Fruit fly (Drosophila melanogaster) whole organism, embryonic: ENCODE results near the gene CG34427.

Source experiments
- Blimp-1 ChIP-seq: fragments of 200-800 bp; sonication (Bioruptor generic); optimal IDR thresholded peaks from 3 replicates; lab custom pipeline; 2018; ENCODE audit warnings: missing biosample characterization, missing genetic modification characterization, mild to moderate bottlenecking, moderate library complexity, missing genetic modification reagents
- CG1024 ChIP-seq: fragments of 200-800 bp; sonication (Bioruptor generic); IDR thresholded peaks from 2 replicates; pipeline ENCODE4 v1.3.6; 2022; ENCODE audit warnings: missing biosample characterization, missing genetic modification characterization
- CG10274 ChIP-seq: fragments of 200-800 bp; sonication (Bioruptor generic); optimal IDR thresholded peaks from 3 replicates; lab custom pipeline; 2017; ENCODE audit warnings: missing biosample characterization, mild to moderate bottlenecking, missing genetic modification characterization
- CG10462 ChIP-seq: fragments of 200-800 bp; sonication (Bioruptor generic); optimal IDR thresholded peaks from 2 replicates; lab custom pipeline; 2016; ENCODE audit warnings: missing biosample characterization, missing genetic modification characterization
- CG12104 ChIP-seq: fragments of 200-800 bp; sonication (Bioruptor generic); optimal IDR thresholded peaks from 3 replicates; lab custom pipeline; 2016; ENCODE audit warnings: missing biosample characterization, missing genetic modification characterization
- CG12219 ChIP-seq: fragments of 200-800 bp; sonication (Bioruptor generic); optimal IDR thresholded peaks from 3 replicates; lab custom pipeline; 2018; ENCODE audit warnings: missing biosample characterization, mild to moderate bottlenecking, missing genetic modification characterization
- CG13424 ChIP-seq: fragments of 200-800 bp; sonication (Bioruptor generic); optimal IDR thresholded peaks from 2 replicates; lab custom pipeline; 2019; ENCODE audit warnings: missing biosample characterization, mild to moderate bottlenecking, missing genetic modification characterization, moderate library complexity
- CG14710 ChIP-seq: fragments of 200-800 bp; sonication (Bioruptor generic); optimal IDR thresholded peaks from 3 replicates; lab custom pipeline; 2019; ENCODE audit warnings: missing biosample characterization, mild to moderate bottlenecking, missing genetic modification characterization, moderate library complexity
- CG15601 ChIP-seq: fragments of 200-800 bp; sonication (Bioruptor generic); optimal IDR thresholded peaks from 3 replicates; lab custom pipeline; 2019; ENCODE audit warnings: missing biosample characterization, mild to moderate bottlenecking, missing genetic modification characterization, moderate library complexity
- CG1602 ChIP-seq: fragments of 200-800 bp; sonication (Bioruptor generic); optimal IDR thresholded peaks from 3 replicates; lab custom pipeline; 2016; ENCODE audit warnings: missing biosample characterization, missing genetic modification characterization
- CG17328 ChIP-seq: fragments of 200-800 bp; sonication (Bioruptor generic); IDR thresholded peaks from 2 replicates; pipeline ENCODE4 v1.3.6; 2022; ENCODE audit warnings: missing biosample characterization, missing genetic modification characterization
- CG17359 ChIP-seq: fragments of 200-800 bp; sonication (Bioruptor generic); optimal IDR thresholded peaks from 3 replicates; lab custom pipeline; 2018; ENCODE audit warnings: missing biosample characterization, mild to moderate bottlenecking, missing genetic modification characterization, moderate library complexity
- CG18619 ChIP-seq: fragments of 200-800 bp; sonication (Bioruptor generic); optimal IDR thresholded peaks from 3 replicates; lab custom pipeline; 2017; ENCODE audit warnings: missing biosample characterization, mild to moderate bottlenecking, missing genetic modification characterization
- CG18764 ChIP-seq: fragments of 200-800 bp; sonication (Bioruptor generic); optimal IDR thresholded peaks from 3 replicates; lab custom pipeline; 2016; ENCODE audit warnings: missing biosample characterization, missing genetic modification characterization
- CG31441 ChIP-seq: fragments of 200-800 bp; sonication (Bioruptor generic); IDR thresholded peaks from 2 replicates; pipeline ENCODE4 v1.3.6; 2022; ENCODE audit warnings: missing biosample characterization, missing genetic modification characterization
- CG32532 ChIP-seq: fragments of 200-800 bp; sonication (Bioruptor generic); IDR thresholded peaks from 2 replicates; pipeline ENCODE4 v1.3.6; 2022; ENCODE audit warnings: missing biosample characterization, missing genetic modification characterization
- CG32767 ChIP-seq: fragments of 200-800 bp; sonication (Bioruptor generic); IDR thresholded peaks from 2 replicates; pipeline ENCODE4 v1.3.6; 2022; ENCODE audit warnings: missing biosample characterization, missing genetic modification characterization
- CG3407 ChIP-seq: fragments of 200-800 bp; sonication (Bioruptor generic); optimal IDR thresholded peaks from 2 replicates; lab custom pipeline; 2018; ENCODE audit warnings: missing biosample characterization, mild to moderate bottlenecking, missing genetic modification characterization
- CG3726 ChIP-seq: fragments of 200-800 bp; sonication (Bioruptor generic); IDR thresholded peaks from 3 replicates; pipeline ENCODE4, ENCODE4 v1.3.6; 2022; ENCODE audit warnings: missing biosample characterization, missing genetic modification characterization
- CG3847 ChIP-seq: fragments of 200-800 bp; sonication (Bioruptor generic); IDR thresholded peaks from 2 replicates; pipeline ENCODE4 v1.3.6; 2022; ENCODE audit warnings: missing biosample characterization, missing genetic modification characterization
- CG4328 ChIP-seq: fragments of 200-800 bp; sonication (Bioruptor generic); optimal IDR thresholded peaks from 3 replicates; lab custom pipeline; 2017; ENCODE audit warnings: missing biosample characterization, missing genetic modification reagents, missing genetic modification characterization
- CG43689 ChIP-seq: fragments of 200-800 bp; sonication (Bioruptor generic); IDR thresholded peaks from 2 replicates; pipeline ENCODE4 v1.3.6; 2022; ENCODE audit warnings: missing biosample characterization, missing genetic modification characterization
- CG4730 ChIP-seq: fragments of 200-800 bp; sonication (Bioruptor generic); IDR thresholded peaks from 2 replicates; pipeline ENCODE4 v1.3.6; 2022; ENCODE audit warnings: missing biosample characterization, missing genetic modification characterization
- CG4820 ChIP-seq: fragments of 200-800 bp; sonication (Bioruptor generic); optimal IDR thresholded peaks from 3 replicates; lab custom pipeline; 2016; ENCODE audit warnings: missing biosample characterization, missing genetic modification characterization
- CG7357 ChIP-seq: fragments of 200-800 bp; sonication (Bioruptor generic); IDR thresholded peaks from 3 replicates; pipeline ENCODE4 v1.3.6; 2022; ENCODE audit warnings: missing biosample characterization, missing genetic modification characterization
- CG7928 ChIP-seq: fragments of 200-800 bp; sonication (Bioruptor generic); optimal IDR thresholded peaks from 2 replicates; lab custom pipeline; 2017; ENCODE audit warnings: missing biosample characterization, mild to moderate bottlenecking, missing genetic modification characterization
- CG7987 ChIP-seq: fragments of 200-800 bp; sonication (Bioruptor generic); optimal IDR thresholded peaks from 2 replicates; lab custom pipeline; 2018; ENCODE audit warnings: missing biosample characterization, mild to moderate bottlenecking, missing genetic modification characterization, moderate library complexity
- CG8089 ChIP-seq: fragments of 200-800 bp; sonication (Bioruptor generic); optimal IDR thresholded peaks from 3 replicates; lab custom pipeline; 2016; ENCODE audit warnings: missing biosample characterization, missing genetic modification characterization
- CG8944 ChIP-seq: fragments of 200-800 bp; sonication (Bioruptor generic); optimal IDR thresholded peaks from 3 replicates; lab custom pipeline; 2016; ENCODE audit warnings: missing biosample characterization, missing genetic modification characterization
- CG9437 ChIP-seq: fragments of 200-800 bp; sonication (Bioruptor generic); optimal IDR thresholded peaks from 2 replicates; lab custom pipeline; 2018; ENCODE audit warnings: missing biosample characterization, mild to moderate bottlenecking, missing genetic modification characterization
- CG9609 ChIP-seq: fragments of 200-800 bp; sonication (Bioruptor generic); optimal IDR thresholded peaks from 3 replicates; lab custom pipeline; 2016; ENCODE audit warnings: missing biosample characterization, missing genetic modification characterization
- CG9932 ChIP-seq: fragments of 200-800 bp; sonication (Bioruptor generic); IDR thresholded peaks from 2 replicates; pipeline ENCODE4 v1.3.6; 2022; ENCODE audit warnings: missing biosample characterization, missing genetic modification characterization
- Chrac-16 ChIP-seq: fragments of 200-800 bp; sonication (Bioruptor generic); optimal IDR thresholded peaks from 3 replicates; lab custom pipeline; 2016; ENCODE audit warnings: missing biosample characterization, missing genetic modification characterization
- Mrtf ChIP-seq: fragments of 200-800 bp; sonication (Bioruptor generic); IDR thresholded peaks from 3 replicates; pipeline ENCODE4 v1.3.6; 2022; ENCODE audit warnings: missing biosample characterization, missing genetic modification characterization
- Oaz ChIP-seq: fragments of 200-800 bp; sonication (Bioruptor generic); IDR thresholded peaks from 2 replicates; pipeline ENCODE4 v1.3.6; 2022; ENCODE audit warnings: missing biosample characterization, missing genetic modification characterization
- Scr ChIP-seq: fragments of 200-800 bp; sonication (Bioruptor generic); IDR thresholded peaks from 2 replicates; pipeline ENCODE4 v1.3.6; 2022; ENCODE audit warnings: missing biosample characterization, missing genetic modification characterization; ENCODE audit not compliant: partially characterized antibody
- Ssrp ChIP-seq: fragments of 200-800 bp; sonication (Bioruptor generic); optimal IDR thresholded peaks from 2 replicates; lab custom pipeline; 2018; ENCODE audit warnings: missing biosample characterization, mild to moderate bottlenecking, missing genetic modification characterization, moderate library complexity
- Trl ChIP-seq, 3 experiments: fragments of >200 bp in 2 of 3; fragments of 200-800 bp in 1 of 3; sonication (Bioruptor generic) in 1 of 3; optimal IDR thresholded peaks; 2 replicates in 1 of 3; 3 replicates in 2 of 3; lab custom pipeline; 2016 to 2017; ENCODE audit warnings: missing biosample characterization in 1 of 3, missing genetic modification characterization in 1 of 3
- Xrp1 ChIP-seq: fragments of 200-800 bp; sonication (Bioruptor generic); IDR thresholded peaks from 2 replicates; pipeline ENCODE4 v1.3.6; 2022; ENCODE audit warnings: missing biosample characterization, missing genetic modification characterization
- bigmax ChIP-seq: fragments of 200-800 bp; sonication (Bioruptor generic); optimal IDR thresholded peaks from 2 replicates; lab custom pipeline; 2018; ENCODE audit warnings: missing biosample characterization, mild to moderate bottlenecking, missing genetic modification characterization
- bsh ChIP-seq, 2 experiments: fragments of 200-800 bp; sonication (Bioruptor generic); optimal IDR thresholded peaks; 2 replicates each; lab custom pipeline; 2017 to 2018; ENCODE audit warnings: mild to moderate bottlenecking in 2 of 2, missing biosample characterization in 2 of 2, missing genetic modification characterization in 2 of 2, moderate library complexity in 1 of 2
- corto ChIP-seq: fragments of 200-800 bp; sonication (Bioruptor generic); optimal IDR thresholded peaks from 2 replicates; lab custom pipeline; 2016; ENCODE audit warnings: missing biosample characterization, mild to moderate bottlenecking, missing genetic modification characterization, moderate library complexity
- lilli ChIP-seq: fragments of 200-800 bp; sonication (Bioruptor generic); optimal IDR thresholded peaks from 3 replicates; lab custom pipeline; 2016; ENCODE audit warnings: missing biosample characterization, missing genetic modification characterization
- nmo ChIP-seq: fragments of 200-800 bp; sonication (Bioruptor generic); optimal IDR thresholded peaks from 2 replicates; lab custom pipeline; 2018; ENCODE audit warnings: missing biosample characterization, mild to moderate bottlenecking, missing genetic modification characterization, moderate library complexity
- peb ChIP-seq: fragments of 200-800 bp; sonication (Bioruptor generic); IDR thresholded peaks from 2 replicates; pipeline ENCODE4 v1.3.6; 2022; ENCODE audit warnings: missing biosample characterization, missing genetic modification characterization
- psq ChIP-seq: fragments of 200-800 bp; sonication (Bioruptor generic); optimal IDR thresholded peaks from 2 replicates; lab custom pipeline; 2017; ENCODE audit warnings: missing biosample characterization, missing genetic modification characterization
- shn ChIP-seq: fragments of 200-800 bp; sonication (Bioruptor generic); optimal IDR thresholded peaks from 3 replicates; lab custom pipeline; 2016; ENCODE audit warnings: missing biosample characterization, missing genetic modification characterization
- twi ChIP-seq: fragments of 200-800 bp; optimal IDR thresholded peaks from 2 replicates; lab custom pipeline; 2019; ENCODE audit warnings: missing biosample characterization, mild to moderate bottlenecking, missing genetic modification characterization, moderate library complexity
- zen ChIP-seq: fragments of 200-800 bp; sonication (Bioruptor generic); optimal IDR thresholded peaks from 3 replicates; lab custom pipeline; 2018; ENCODE audit warnings: missing biosample characterization, mild to moderate bottlenecking, missing genetic modification characterization, moderate library complexity

CG34427 gene

dm6 chr3L:8823730-8824374, 19.3 kb downstream of the CG34427 start (continued):
- no peak for TF ChIP-seq CG7987 (GFP tag; lab: Kevin White, UChicago)
- TF ChIP-seq CG18619 (GFP tag; lab: Kevin White, UChicago) = peak; percentile 1
- TF ChIP-seq CG4820 (GFP tag; lab: Kevin White, UChicago) = peak; percentile 36
- peak; percentile 37 for TF ChIP-seq CG15601 (tag; lab: Kevin White, UChicago)
- no peak for TF ChIP-seq CG9609
- TF ChIP-seq CG17328 (GFP tag; lab: Robert Waterston, UW) = peak; percentile 68
- 0 out of 2 replicates have a peak, but pooled peaks have one; percentile 20 for TF ChIP-seq CG4730 (GFP tag; lab: Robert Waterston, UW)
- TF ChIP-seq CG1024 (GFP tag; lab: Robert Waterston, UW) = 0 out of 2 replicates have a peak, but pooled peaks have one; percentile 18
- peak; percentile 7 for TF ChIP-seq Chrac-16 (GFP tag; lab: Kevin White, UChicago)
- TF ChIP-seq CG32532 (GFP tag; lab: Robert Waterston, UW) = peak; percentile 44; the same call in 1 of the 2 replicates
- peak; percentile 52 for TF ChIP-seq CG14710 (tag; lab: Kevin White, UChicago)
- peak; percentile 16 to 80 for TF ChIP-seq bsh (GFP tag; optimal IDR thresholded peaks at IDR 0.05; lab: Kevin White, UChicago)
- TF ChIP-seq CG8089 (GFP tag; lab: Kevin White, UChicago) = peak; percentile 27
- peak; percentile 39; the same call in 1 of the 3 replicates for TF ChIP-seq CG7357 (GFP tag; lab: Robert Waterston, UW)
- no peak for TF ChIP-seq corto (GFP tag; lab: Kevin White, UChicago)
- TF ChIP-seq psq (GFP tag; lab: Kevin White, UChicago) = no peak
- TF ChIP-seq Trl (optimal IDR thresholded peaks at IDR 0.05; lab: Kevin White, UChicago) = no peak
- TF ChIP-seq Trl (GFP tag; optimal IDR thresholded peaks at IDR 0.05; lab: Kevin White, UChicago) = no peak
- peak; percentile 60 for TF ChIP-seq Blimp-1
- TF ChIP-seq twi = peak; percentile 11
- no peak for TF ChIP-seq CG7928 (GFP tag; lab: Kevin White, UChicago)
- peak; percentile 42 for TF ChIP-seq CG31441 (GFP tag; lab: Robert Waterston, UW)
- no peak for TF ChIP-seq CG12104 (GFP tag; lab: Kevin White, UChicago)
- peak; percentile 4; the same call in 1 of the 3 replicates for TF ChIP-seq Mrtf (GFP tag; lab: Robert Waterston, UW)
- TF ChIP-seq CG8944 = peak; percentile 16
- peak; percentile 57 for TF ChIP-seq Ssrp (tag; lab: Kevin White, UChicago)
- peak; percentile 47 for TF ChIP-seq nmo (GFP tag; lab: Kevin White, UChicago)
- peak; percentile 17 for TF ChIP-seq CG9437 (GFP tag; lab: Kevin White, UChicago)
- peak; percentile 32 for TF ChIP-seq CG12219
- TF ChIP-seq CG4328 = no peak
- peak; percentile 29 for TF ChIP-seq lilli
- no peak for TF ChIP-seq zen (tag; lab: Kevin White, UChicago)
- TF ChIP-seq CG3726 (GFP tag; lab: Robert Waterston, UW) = no peak
- peak; percentile 54 for TF ChIP-seq CG17359
- peak; percentile 72; the same call in 1 of the 2 replicates for TF ChIP-seq Xrp1 (GFP tag; lab: Robert Waterston, UW)
- no peak for TF ChIP-seq CG32767 (GFP tag; lab: Robert Waterston, UW)
- TF ChIP-seq CG10462 (GFP tag; lab: Kevin White, UChicago) = no peak
- TF ChIP-seq CG1602 = peak; percentile 44
- peak; percentile 3 for TF ChIP-seq CG3407 (GFP tag; lab: Kevin White, UChicago)
- TF ChIP-seq CG43689 (GFP tag; lab: Robert Waterston, UW) = no peak
- no peak for TF ChIP-seq CG10274 (GFP tag; lab: Kevin White, UChicago)
- TF ChIP-seq CG9932 = 0 out of 2 replicates have a peak, but pooled peaks have one; percentile 12
- no peak for TF ChIP-seq CG18764
- no peak for TF ChIP-seq Scr (GFP tag; lab: Robert Waterston, UW)
- peak; percentile 35; the same call in 1 of the 2 replicates for TF ChIP-seq CG3847
- peak; percentile 6 for TF ChIP-seq shn (GFP tag; lab: Kevin White, UChicago)
- 0 out of 2 replicates have a peak, but pooled peaks have one; percentile 27 for TF ChIP-seq Oaz (GFP tag; lab: Robert Waterston, UW)
- TF ChIP-seq CG13424 (tag; lab: Kevin White, UChicago) = peak; percentile 53
- TF ChIP-seq peb (GFP tag; lab: Robert Waterston, UW) = peak; percentile 24; the same call in 1 of the 2 replicates
- TF ChIP-seq bigmax (GFP tag; lab: Kevin White, UChicago) = no peak
